Worm (Caenorhabditis elegans): ENCODE measurements around the gene C53A5.16.

DNA sequence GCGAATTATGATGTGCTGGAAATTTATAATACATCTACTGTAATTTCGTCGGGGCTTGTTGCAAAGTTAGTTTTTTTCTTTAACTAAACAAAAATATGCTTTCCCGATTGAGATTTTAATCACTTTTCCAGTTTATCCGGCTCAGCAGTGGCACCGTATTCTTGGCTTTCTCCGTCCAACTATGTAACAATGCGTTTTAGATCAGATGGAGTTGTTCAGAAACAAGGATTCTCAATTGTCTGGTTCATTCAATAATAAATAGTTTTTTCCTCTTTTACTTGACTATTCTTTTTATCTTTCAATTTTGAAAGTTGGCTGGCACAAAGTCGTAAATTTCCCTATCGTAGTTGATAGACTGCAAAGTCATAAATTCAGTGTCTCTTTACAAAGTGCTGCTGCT, 48.3 kb downstream of the C53A5.16 start, which contains the start of gene clec-56:
- TF ChIP-seq sup-37 (GFP tag; optimal IDR thresholded peaks at IDR 0.05): no peak
- TF ChIP-seq efl-3 (GFP tag; optimal IDR thresholded peaks at IDR 0.05): no peak
- no peak for TF ChIP-seq ces-1 (GFP tag; optimal IDR thresholded peaks at IDR 0.05)
- TF ChIP-seq nhr-77 (tag; optimal IDR thresholded peaks at IDR 0.05): no peak
- no peak for TF ChIP-seq mdl-1 (tag; optimal IDR thresholded peaks at IDR 0.05)
- no peak for TF ChIP-seq snu-23 (GFP tag; optimal IDR thresholded peaks at IDR 0.05)
- TF ChIP-seq aha-1 (tag; optimal IDR thresholded peaks at IDR 0.05): no peak
- TF ChIP-seq ztf-4 (tag; optimal IDR thresholded peaks at IDR 0.05): no peak
- TF ChIP-seq unc-130 (tag; optimal IDR thresholded peaks at IDR 0.05): no peak
- TF ChIP-seq tlp-1 (tag; optimal IDR thresholded peaks at IDR 0.05): no peak
- TF ChIP-seq snpc-4 (tag; optimal IDR thresholded peaks at IDR 0.05): no peak

Measured in whole organism, L1 larva.